Fruit fly (Drosophila melanogaster) whole organism, prepupa: Measurements from ENCODE around the gene simj.
A peak's percentile ranks its signal among the peaks of the same experiment; 100 is the strongest.

Source experiments
- CG11294 ChIP-seq: fragments of 200-800 bp; sonication (Bioruptor generic); IDR thresholded peaks from 2 replicates; pipeline ENCODE4 v1.3.6; 2022; ENCODE audit warnings: missing biosample characterization, missing genetic modification characterization
- CG11762 ChIP-seq: fragments of 200-800 bp; sonication (Bioruptor generic); optimal IDR thresholded peaks from 3 replicates; lab custom pipeline; 2016; ENCODE audit warnings: missing biosample characterization, missing genetic modification characterization; ENCODE audit not compliant: insufficient read depth
- CG11902 ChIP-seq: fragments of 200-800 bp; sonication (Bioruptor generic); optimal IDR thresholded peaks from 3 replicates; lab custom pipeline; 2016; ENCODE audit warnings: missing biosample characterization, missing genetic modification characterization
- CG8119 ChIP-seq: fragments of 200-800 bp; sonication (Bioruptor generic); IDR thresholded peaks from 3 replicates; pipeline ENCODE4 v1.3.6; 2022; ENCODE audit warnings: missing biosample characterization, missing genetic modification characterization
- Gug ChIP-seq: fragments of 200-800 bp; sonication (Bioruptor generic); IDR thresholded peaks from 2 replicates; pipeline ENCODE4 v1.3.6; 2022; ENCODE audit warnings: missing biosample characterization, missing genetic modification characterization
- OdsH ChIP-seq: fragments of 200-800 bp; sonication (Bioruptor generic); optimal IDR thresholded peaks from 3 replicates; lab custom pipeline; 2016; ENCODE audit warnings: missing biosample characterization, missing genetic modification characterization
- Sox15 ChIP-seq: fragments of 200-800 bp; sonication (Bioruptor generic); optimal IDR thresholded peaks from 3 replicates; lab custom pipeline; 2016; ENCODE audit warnings: missing biosample characterization, missing genetic modification characterization
- eg ChIP-seq: fragments of 200-800 bp; sonication (Bioruptor generic); IDR thresholded peaks from 3 replicates; pipeline ENCODE4 v1.3.6; 2022; ENCODE audit warnings: missing biosample characterization, missing genetic modification characterization
- net ChIP-seq: fragments of 200-800 bp; sonication (Bioruptor generic); optimal IDR thresholded peaks from 3 replicates; lab custom pipeline; 2016; ENCODE audit warnings: missing biosample characterization, missing genetic modification characterization

DNA sequence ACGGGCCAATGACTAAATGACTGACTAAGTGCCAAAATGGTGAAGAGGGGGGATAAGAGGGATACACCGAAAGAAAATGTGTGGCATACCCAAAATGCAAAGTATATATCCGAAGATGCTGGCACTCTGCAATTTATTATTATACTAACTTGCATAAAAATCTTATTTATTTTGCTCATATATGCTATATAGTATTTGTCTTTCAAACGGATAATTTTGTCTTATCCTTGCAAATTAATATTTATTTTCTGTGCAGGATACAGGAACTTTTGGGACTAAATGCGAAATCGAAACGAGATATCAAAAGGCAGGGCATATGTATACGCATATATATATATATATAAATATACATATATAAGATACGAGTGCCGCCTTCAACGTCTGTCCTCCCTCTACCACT is 46.8 kb downstream of the simj start:
- TF ChIP-seq OdsH (GFP tag; lab: Kevin White, UChicago), result peak; percentile 73
- TF ChIP-seq CG11294, result no peak
- TF ChIP-seq Gug, result no peak
- no peak for TF ChIP-seq eg (GFP tag; lab: Robert Waterston, UW)
- TF ChIP-seq CG11902, result peak; percentile 67
- TF ChIP-seq CG8119 (GFP tag; lab: Robert Waterston, UW), result 0 out of 3 replicates have a peak, but pooled peaks have one; percentile 34
- peak; percentile 36 for TF ChIP-seq CG11762 (GFP tag; lab: Kevin White, UChicago)
- peak; percentile 60 for TF ChIP-seq Sox15 (GFP tag; lab: Kevin White, UChicago)
- TF ChIP-seq net (GFP tag; lab: Kevin White, UChicago), result peak; percentile 28
